Worm (Caenorhabditis elegans): ENCODE results near the gene acn-1.

ce11 chrX:5073895-5074294 is 23.0 kb downstream of the acn-1 start:
- TF ChIP-seq elt-1 (tag; optimal IDR thresholded peaks at IDR 0.05): no peak
- no peak for TF ChIP-seq ama-1 (optimal IDR thresholded peaks at IDR 0.05)
- TF ChIP-seq unc-62 (GFP tag; optimal IDR thresholded peaks at IDR 0.05): no peak
- TF ChIP-seq nhr-23 (tag; optimal IDR thresholded peaks at IDR 0.05): no peak
- no peak for TF ChIP-seq nhr-237 (tag; optimal IDR thresholded peaks at IDR 0.05)
- TF ChIP-seq ztf-4 (tag; optimal IDR thresholded peaks at IDR 0.05): no peak
- no peak for TF ChIP-seq nhr-67 (tag; optimal IDR thresholded peaks at IDR 0.05)
- no peak for TF ChIP-seq lin-39 (tag; optimal IDR thresholded peaks at IDR 0.05)
- no peak for TF ChIP-seq elt-3 (tag; optimal IDR thresholded peaks at IDR 0.05)
- no peak for TF ChIP-seq snpc-4 (tag; optimal IDR thresholded peaks at IDR 0.05)
- TF ChIP-seq jun-1 (tag; optimal IDR thresholded peaks at IDR 0.05): no peak

Measured in whole organism, L3 larva.